Worm (Caenorhabditis elegans) whole organism, L2 larva: Measurements from ENCODE around the gene W09D6.4.

Source experiments
- ama-1 ChIP-seq: fragments of 150-350 bp; optimal IDR thresholded peaks from 2 replicates; lab custom pipeline; 2018; ENCODE audit warnings: inconsistent platforms
- blmp-1 ChIP-seq: sonication (generic microtip); optimal IDR thresholded peaks from 2 replicates; lab custom pipeline; 2017; ENCODE audit warnings: missing genetic modification characterization, mild to moderate bottlenecking, missing compliant biosample characterization, antibody characterized with exemption, moderate library complexity; ENCODE audit not compliant: insufficient read depth
- ceh-82 ChIP-seq: fragments of 150-350 bp; optimal IDR thresholded peaks from 2 replicates; lab custom pipeline; 2014; ENCODE audit warnings: missing biosample characterization, missing genetic modification characterization
- egl-27 ChIP-seq: sonication (generic microtip); optimal IDR thresholded peaks from 3 replicates; lab custom pipeline; 2017; ENCODE audit warnings: missing biosample characterization, missing genetic modification reagents, missing genetic modification characterization
- gmeb-1 ChIP-seq: fragments of 150-350 bp; optimal IDR thresholded peaks from 2 replicates; lab custom pipeline; 2014; ENCODE audit warnings: missing biosample characterization, missing genetic modification characterization
- lin-39 ChIP-seq: fragments of 150-350 bp; optimal IDR thresholded peaks from 2 replicates; lab custom pipeline; 2014; ENCODE audit warnings: missing biosample characterization, missing genetic modification reagents, missing genetic modification characterization
- nhr-21 ChIP-seq: fragments of 150-350 bp; optimal IDR thresholded peaks from 2 replicates; lab custom pipeline; 2014; ENCODE audit warnings: missing biosample characterization, missing genetic modification characterization
- nhr-77 ChIP-seq: fragments of 150-350 bp; optimal IDR thresholded peaks from 2 replicates; lab custom pipeline; 2014; ENCODE audit warnings: missing biosample characterization, missing genetic modification characterization
- snpc-4 ChIP-seq: fragments of 150-350 bp; optimal IDR thresholded peaks from 2 replicates; lab custom pipeline; 2014; ENCODE audit warnings: missing biosample characterization, missing genetic modification characterization
- ztf-11 ChIP-seq: sonication (generic microtip); optimal IDR thresholded peaks from 2 replicates; lab custom pipeline; 2017; ENCODE audit warnings: missing biosample characterization, missing genetic modification characterization

ce11 chrIII:11077404-11077803, 2.1 kb upstream of the W09D6.4 start, which contains the start of gene str-246:
- TF ChIP-seq ceh-82 (tag; lab: Kevin White, UChicago): no peak
- no peak for TF ChIP-seq nhr-77 (tag; lab: Kevin White, UChicago)
- no peak for TF ChIP-seq egl-27 (tag; lab: Kevin White, UChicago)
- no peak for TF ChIP-seq blmp-1 (tag; lab: Kevin White, UChicago)
- TF ChIP-seq snpc-4: no peak
- TF ChIP-seq gmeb-1 (tag; lab: Kevin White, UChicago): no peak
- TF ChIP-seq lin-39 (tag; lab: Kevin White, UChicago): no peak
- no peak for TF ChIP-seq ama-1 (lab: Kevin White, UChicago)
- no peak for TF ChIP-seq nhr-21 (tag; lab: Kevin White, UChicago)
- no peak for TF ChIP-seq ztf-11 (tag; lab: Kevin White, UChicago)
